Worm (Caenorhabditis elegans) whole organism, L4 larva: ENCODE data around the gene F45E1.2.

Experiments
- F26F4.8 ChIP-seq: fragments of 200-800 bp; sonication (Bioruptor generic); conservative IDR thresholded peaks from 2 replicates; pipeline ENCODE4 v1.3.6; 2022; ENCODE audit warnings: missing genetic modification characterization, missing compliant biosample characterization
- F49E8.2 ChIP-seq: sonication (generic microtip); optimal IDR thresholded peaks from 2 replicates; lab custom pipeline; 2016; ENCODE audit warnings: missing compliant biosample characterization, mild to moderate bottlenecking, missing genetic modification characterization, borderline replicate concordance
- Y105C5A.15 ChIP-seq: fragments of 200-800 bp; sonication (Bioruptor generic); IDR thresholded peaks from 2 replicates; pipeline ENCODE4 v1.3.6; 2022; ENCODE audit warnings: missing genetic modification characterization, missing compliant biosample characterization
- Y48G9A.11 ChIP-seq: fragments of 200-800 bp; sonication (Bioruptor generic); IDR thresholded peaks from 2 replicates; pipeline ENCODE4 v1.3.6; 2022; ENCODE audit warnings: missing genetic modification reagents, missing genetic modification characterization, missing compliant biosample characterization
- Y5F2A.4 ChIP-seq: fragments of 200-800 bp; sonication (Bioruptor generic); optimal IDR thresholded peaks from 2 replicates; lab custom pipeline; 2018; ENCODE audit warnings: mild to moderate bottlenecking, missing genetic modification characterization, missing compliant biosample characterization
- aha-1 ChIP-seq: fragments of 150-350 bp; peaks from one replicate; lab custom pipeline; 2014; ENCODE audit warnings: missing biosample characterization, missing genetic modification characterization
- ama-1 ChIP-seq: fragments of 150-350 bp; optimal IDR thresholded peaks from 2 replicates; lab custom pipeline; 2014; ENCODE audit warnings: inconsistent platforms, mixed read lengths
- attf-4 ChIP-seq: sonication (generic microtip); optimal IDR thresholded peaks from 3 replicates; lab custom pipeline; 2017; ENCODE audit warnings: missing biosample characterization, missing genetic modification characterization
- ceh-28 ChIP-seq: fragments of 150-350 bp; optimal IDR thresholded peaks from 2 replicates; lab custom pipeline; 2014; ENCODE audit warnings: missing biosample characterization, missing genetic modification reagents, missing genetic modification characterization
- ceh-44 ChIP-seq: fragments of 200-800 bp; sonication (Bioruptor generic); IDR thresholded peaks from 2 replicates; pipeline ENCODE4 v1.3.6; 2022; ENCODE audit warnings: missing genetic modification reagents, missing genetic modification characterization, missing compliant biosample characterization
- ceh-62 ChIP-seq: sonication (generic microtip); optimal IDR thresholded peaks from 2 replicates; lab custom pipeline; 2017; ENCODE audit warnings: missing biosample characterization, missing genetic modification characterization
- ces-1 ChIP-seq: fragments of 150-350 bp; sonication (generic microtip); optimal IDR thresholded peaks from 4 replicates; lab custom pipeline; 2014; ENCODE audit warnings: missing biosample characterization, missing genetic modification reagents, missing genetic modification characterization
- daf-12 ChIP-seq: fragments of 150-350 bp; optimal IDR thresholded peaks from 2 replicates; lab custom pipeline; 2014; ENCODE audit warnings: missing biosample characterization, missing genetic modification reagents, missing genetic modification characterization
- daf-16 ChIP-seq, 3 experiments: sonication (generic microtip); optimal IDR thresholded peaks; 2 replicates each; lab custom pipeline; 2016 to 2017; ENCODE audit warnings: missing genetic modification characterization in 3 of 3, missing genetic modification reagents in 3 of 3, mild to moderate bottlenecking in 2 of 3, missing compliant biosample characterization in 2 of 3, missing biosample characterization in 1 of 3, moderate library complexity in 1 of 3
- daf-19 ChIP-seq: fragments of 200-800 bp; sonication (Bioruptor generic); conservative IDR thresholded peaks from 2 replicates; pipeline ENCODE4 v1.3.6; 2022; ENCODE audit warnings: missing genetic modification characterization, missing compliant biosample characterization
- dmd-8 ChIP-seq: fragments of 200-800 bp; sonication (Bioruptor generic); IDR thresholded peaks from 2 replicates; pipeline ENCODE4 v1.3.6; 2022; ENCODE audit warnings: missing genetic modification characterization, missing compliant biosample characterization
- dmd-9 ChIP-seq: fragments of 200-800 bp; sonication (Bioruptor generic); IDR thresholded peaks from 2 replicates; pipeline ENCODE4 v1.3.6; 2022; ENCODE audit warnings: missing genetic modification reagents, missing genetic modification characterization, missing compliant biosample characterization
- duxl-1 ChIP-seq: sonication (generic microtip); optimal IDR thresholded peaks from 2 replicates; lab custom pipeline; 2016; ENCODE audit warnings: mild to moderate bottlenecking, missing genetic modification characterization, moderate library complexity, missing compliant biosample characterization; ENCODE audit not compliant: poor library complexity
- dve-1 ChIP-seq: sonication (generic microtip); optimal IDR thresholded peaks from 2 replicates; lab custom pipeline; 2017; ENCODE audit warnings: antibody characterized with exemption, mild to moderate bottlenecking, missing genetic modification characterization, missing compliant biosample characterization; ENCODE audit not compliant: insufficient read depth
- hlh-11 ChIP-seq: fragments of 200-800 bp; sonication (Bioruptor generic); optimal IDR thresholded peaks from 2 replicates; lab custom pipeline; 2018; ENCODE audit warnings: mild to moderate bottlenecking, missing genetic modification characterization, missing compliant biosample characterization
- hmg-1.1 ChIP-seq: fragments of 200-800 bp; sonication (Bioruptor generic); IDR thresholded peaks from 2 replicates; pipeline ENCODE4 v1.3.6; 2022; ENCODE audit warnings: missing genetic modification reagents, missing genetic modification characterization, missing compliant biosample characterization
- jun-1 ChIP-seq: fragments of 150-350 bp; optimal IDR thresholded peaks from 2 replicates; lab custom pipeline; 2014; ENCODE audit warnings: missing biosample characterization, missing genetic modification reagents, missing genetic modification characterization
- lin-38 ChIP-seq: fragments of 200-800 bp; sonication (Bioruptor generic); IDR thresholded peaks from 2 replicates; pipeline ENCODE4 v1.3.6; 2022; ENCODE audit warnings: missing genetic modification reagents, missing genetic modification characterization, missing compliant biosample characterization
- lin-39 ChIP-seq: fragments of 150-350 bp; optimal IDR thresholded peaks from 2 replicates; lab custom pipeline; 2014; ENCODE audit warnings: missing biosample characterization, missing genetic modification reagents, missing genetic modification characterization
- madf-5 ChIP-seq, 2 experiments: fragments of 200-800 bp; sonication (Bioruptor generic); IDR thresholded peaks; 2 replicates each; pipeline ENCODE4 v1.3.6; 2022; ENCODE audit warnings: missing compliant biosample characterization in 2 of 2, missing genetic modification characterization in 2 of 2
- nhr-111 ChIP-seq: fragments of 200-800 bp; sonication (Bioruptor generic); optimal IDR thresholded peaks from 2 replicates; lab custom pipeline; 2018; ENCODE audit warnings: mild to moderate bottlenecking, missing genetic modification characterization, missing compliant biosample characterization
- nhr-25 ChIP-seq: sonication (generic microtip); optimal IDR thresholded peaks from 2 replicates; lab custom pipeline; 2017; ENCODE audit warnings: missing genetic modification characterization, mild to moderate bottlenecking, missing compliant biosample characterization, antibody characterized with exemption, moderate library complexity, borderline replicate concordance; ENCODE audit not compliant: insufficient read depth
- nhr-28 ChIP-seq: fragments of 150-350 bp; optimal IDR thresholded peaks from 2 replicates; lab custom pipeline; 2014; ENCODE audit warnings: missing biosample characterization, missing genetic modification characterization
- nhr-42 ChIP-seq: fragments of 200-800 bp; sonication (Bioruptor generic); IDR thresholded peaks from 2 replicates; pipeline ENCODE4 v1.3.6; 2022; ENCODE audit warnings: missing genetic modification characterization, missing compliant biosample characterization
- nhr-48 ChIP-seq: sonication (generic microtip); optimal IDR thresholded peaks from 2 replicates; lab custom pipeline; 2016; ENCODE audit warnings: mild to moderate bottlenecking, missing genetic modification characterization, missing compliant biosample characterization
- nhr-76 ChIP-seq: fragments of 150-350 bp; optimal IDR thresholded peaks from 2 replicates; lab custom pipeline; 2014; ENCODE audit warnings: missing biosample characterization, missing genetic modification characterization
- rbr-2 ChIP-seq: sonication (generic microtip); optimal IDR thresholded peaks from 2 replicates; lab custom pipeline; 2016; ENCODE audit warnings: missing genotype, missing genetic modification characterization, missing compliant biosample characterization
- snpc-1.2 ChIP-seq: fragments of 200-800 bp; sonication (Bioruptor generic); IDR thresholded peaks from 2 replicates; pipeline ENCODE4 v1.3.6; 2022; ENCODE audit warnings: missing genetic modification reagents, missing genetic modification characterization, missing compliant biosample characterization
- snpc-4 ChIP-seq: fragments of 150-350 bp; optimal IDR thresholded peaks from 2 replicates; lab custom pipeline; 2014; ENCODE audit warnings: missing biosample characterization, missing genetic modification characterization
- unc-39 ChIP-seq: sonication (generic microtip); optimal IDR thresholded peaks from 2 replicates; lab custom pipeline; 2017; ENCODE audit warnings: missing biosample characterization, missing genetic modification characterization
- unc-62 ChIP-seq, 3 experiments: fragments of 150-350 bp in 1 of 3; sonication (generic microtip); optimal IDR thresholded peaks in 2 of 3; peaks in 1 of 3; 1 replicate in 1 of 3; 2 replicates in 2 of 3; lab custom pipeline; 2014 to 2017; ENCODE audit warnings: missing biosample characterization in 3 of 3, missing genetic modification characterization in 3 of 3, missing genetic modification reagents in 3 of 3, missing genotype in 1 of 3
- vab-7 ChIP-seq: fragments of 200-800 bp; sonication (Bioruptor generic); IDR thresholded peaks from 2 replicates; pipeline ENCODE4 v1.3.6; 2022; ENCODE audit warnings: missing genetic modification reagents, missing genetic modification characterization, missing compliant biosample characterization
- zfp-2 ChIP-seq: sonication (generic microtip); optimal IDR thresholded peaks from 2 replicates; lab custom pipeline; 2016; ENCODE audit warnings: mild to moderate bottlenecking, missing genetic modification characterization, missing compliant biosample characterization
- zip-2 ChIP-seq: fragments of 150-350 bp; optimal IDR thresholded peaks from 2 replicates; lab custom pipeline; 2014; ENCODE audit warnings: missing biosample characterization, missing genetic modification characterization
- ztf-11 ChIP-seq: fragments of 150-350 bp; optimal IDR thresholded peaks from 2 replicates; lab custom pipeline; 2014; ENCODE audit warnings: missing biosample characterization, missing genetic modification characterization
- ztf-7 ChIP-seq: fragments of 150-350 bp; optimal IDR thresholded peaks from 2 replicates; lab custom pipeline; 2014; ENCODE audit warnings: missing biosample characterization, missing genetic modification characterization

Gene F45E1.2

ce11 chrX:7990282-7990681 is 13.3 kb upstream of the F45E1.2 start (continued):
- TF ChIP-seq Y5F2A.4 (no peak), unc-62 (GFP tag; optimal IDR thresholded peaks at IDR 0.05 in 1 of 2; lab: Kevin White, UChicago) (no peak), unc-62 (tag; optimal IDR thresholded peaks at IDR 0.05; lab: Kevin White, UChicago) (no peak), zfp-2 (tag; lab: Kevin White, UChicago) (no peak), madf-5 (GFP tag; IDR thresholded peaks at IDR 0.05; lab: Robert Waterston, UW) (no peak), F49E8.2 (tag; lab: Kevin White, UChicago) (no peak), duxl-1 (tag; lab: Kevin White, UChicago) (no peak), jun-1 (tag; lab: Kevin White, UChicago) (no peak), ceh-28 (tag; lab: Kevin White, UChicago) (no peak), daf-12 (tag; lab: Kevin White, UChicago) (no peak), zip-2 (no peak), nhr-25 (tag; lab: Kevin White, UChicago) (peak; percentile 35), hmg-1.1 (GFP tag; lab: Robert Waterston, UW) (no peak), ceh-44 (GFP tag; lab: Robert Waterston, UW) (no peak), ztf-11 (tag; lab: Kevin White, UChicago) (no peak), ceh-62 (no peak), dmd-9 (GFP tag; lab: Robert Waterston, UW) (no peak), ces-1 (GFP tag; lab: Kevin White, UChicago) (no peak), vab-7 (no peak), lin-39 (tag; lab: Kevin White, UChicago) (no peak), snpc-1.2 (GFP tag; lab: Robert Waterston, UW) (no peak), snpc-4 (no peak), ztf-7 (tag; lab: Kevin White, UChicago) (no peak), nhr-28 (tag; lab: Kevin White, UChicago) (no peak), unc-39 (no peak), daf-16 (GFP tag; optimal IDR thresholded peaks at IDR 0.05; lab: Kevin White, UChicago) (no peak), daf-16 (tag; optimal IDR thresholded peaks at IDR 0.05; lab: Kevin White, UChicago) (no peak), rbr-2 (no peak), F26F4.8 (GFP tag; lab: Robert Waterston, UW) (no peak), nhr-42 (no peak), nhr-111 (GFP tag; lab: Kevin White, UChicago) (no peak), Y48G9A.11 (no peak), hlh-11 (tag; lab: Kevin White, UChicago) (peak; percentile 36), daf-19 (no peak), lin-38 (no peak), nhr-76 (tag; lab: Kevin White, UChicago) (peak; percentile 45), attf-4 (tag; lab: Kevin White, UChicago) (no peak), dmd-8 (GFP tag; lab: Robert Waterston, UW) (no peak)

- TF ChIP-seq Y105C5A.15 (GFP tag; lab: Robert Waterston, UW): no peak
- no peak for TF ChIP-seq nhr-48 (tag; lab: Kevin White, UChicago)
- TF ChIP-seq ama-1 (lab: Kevin White, UChicago): no peak
- peak; percentile 83 for TF ChIP-seq aha-1 (tag; lab: Kevin White, UChicago)
Observed at ce11 chrX:7992102-7992501, 11.4 kb upstream of the F45E1.2 start.

- TF ChIP-seq dve-1 (tag; lab: Kevin White, UChicago): no peak
- TF ChIP-seq unc-62 (GFP tag; optimal IDR thresholded peaks at IDR 0.05 in 1 of 2; lab: Kevin White, UChicago): peak in 1 of 2 experiments; percentile 92
- TF ChIP-seq unc-62 (tag; optimal IDR thresholded peaks at IDR 0.05; lab: Kevin White, UChicago): no peak
Observed at ce11 chrX:7994486-7994885, 9.0 kb upstream of the F45E1.2 start.
